Fruit fly (Drosophila melanogaster): ENCODE measurements around the gene CG17349.

CG17349 gene

DNA sequence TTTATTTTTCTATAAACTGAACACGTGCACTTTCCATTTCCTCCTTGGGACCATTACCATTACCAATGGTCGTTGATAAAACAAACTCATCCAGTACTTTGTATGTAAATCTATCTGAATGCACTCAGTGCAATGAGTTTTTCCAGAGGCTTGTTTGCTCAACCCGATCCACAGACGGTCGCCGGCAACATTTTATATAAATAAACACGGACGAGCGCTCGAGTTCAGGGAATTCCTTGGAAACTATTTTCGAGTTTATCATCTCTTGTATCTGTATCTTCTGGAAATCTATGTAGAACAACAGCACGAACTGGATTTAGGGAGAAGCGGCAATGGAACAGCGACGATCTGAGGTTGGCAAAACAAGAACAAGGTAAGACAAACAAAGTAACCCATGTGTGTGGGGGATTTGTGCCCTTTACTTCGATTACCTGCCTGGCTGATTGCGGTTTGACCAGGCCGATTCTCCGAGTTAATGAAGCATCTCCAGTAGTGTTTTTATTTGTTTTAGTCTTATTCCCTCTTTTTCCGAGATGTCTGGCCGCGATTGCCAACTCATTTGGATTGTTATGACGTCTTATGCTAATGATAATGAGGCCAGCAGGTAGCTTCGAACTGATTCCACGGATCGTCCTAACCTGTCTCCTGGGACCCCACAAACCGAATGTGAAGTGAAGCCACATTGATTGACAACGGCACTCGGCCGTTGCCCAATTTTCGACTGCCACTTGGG is 29.0 kb upstream of the CG17349 start:
- TF ChIP-seq CG32264 (GFP tag; optimal IDR thresholded peaks at IDR 0.05) (no peak), dl (GFP tag; optimal IDR thresholded peaks at IDR 0.05; ENCODE audit: insufficient read depth in 1 of 2, partially characterized antibody in 2 of 2) (no peak), foxo (GFP tag; optimal IDR thresholded peaks at IDR 0.05) (no peak), pan (optimal IDR thresholded peaks at IDR 0.05) (no peak)

- no peak for TF ChIP-seq sv (GFP tag; optimal IDR thresholded peaks at IDR 0.05)
- no peak for TF ChIP-seq br (GFP tag; optimal IDR thresholded peaks at IDR 0.05)
- no peak for TF ChIP-seq brk (GFP tag; optimal IDR thresholded peaks at IDR 0.05)
- TF ChIP-seq dl (GFP tag; optimal IDR thresholded peaks at IDR 0.05; ENCODE audit: insufficient read depth in 1 of 2, partially characterized antibody in 2 of 2) = no peak
- TF ChIP-seq Hnf4 (GFP tag; optimal IDR thresholded peaks at IDR 0.05) = peak; percentile 1
- TF ChIP-seq Hr78 (GFP tag; optimal IDR thresholded peaks at IDR 0.05) = no peak
- TF ChIP-seq Dif (GFP tag; optimal IDR thresholded peaks at IDR 0.05; ENCODE audit: partially characterized antibody) = no peak
- TF ChIP-seq HLH106 (tag; optimal IDR thresholded peaks at IDR 0.05) = peak; percentile 16
- no peak for TF ChIP-seq psq (GFP tag; optimal IDR thresholded peaks at IDR 0.05)
- TF ChIP-seq pan (optimal IDR thresholded peaks at IDR 0.05) = no peak
- no peak for TF ChIP-seq usp (GFP tag; optimal IDR thresholded peaks at IDR 0.05)
- peak; percentile 9 for TF ChIP-seq h (GFP tag; optimal IDR thresholded peaks at IDR 0.05)
- no peak for TF ChIP-seq tai (GFP tag; optimal IDR thresholded peaks at IDR 0.05)
- no peak for TF ChIP-seq N (GFP tag; optimal IDR thresholded peaks at IDR 0.05)
- TF ChIP-seq lola (GFP tag; optimal IDR thresholded peaks at IDR 0.05) = no peak
- no peak for TF ChIP-seq Dfd (GFP tag; optimal IDR thresholded peaks at IDR 0.05)
- TF ChIP-seq Hr83 (GFP tag; optimal IDR thresholded peaks at IDR 0.05; ENCODE audit: poor library complexity, severe bottlenecking) = no peak
- no peak for TF ChIP-seq Rel (GFP tag; optimal IDR thresholded peaks at IDR 0.05)
- no peak for TF ChIP-seq Rel (tag; optimal IDR thresholded peaks at IDR 0.05)
- no peak for TF ChIP-seq Sp1 (GFP tag; optimal IDR thresholded peaks at IDR 0.05)
- no peak for TF ChIP-seq CG9705 (GFP tag; optimal IDR thresholded peaks at IDR 0.05)
- no peak for TF ChIP-seq jim (GFP tag; optimal IDR thresholded peaks at IDR 0.05)
- no peak for TF ChIP-seq GATAd (GFP tag; optimal IDR thresholded peaks at IDR 0.05)
- no peak for TF ChIP-seq Mio (GFP tag; optimal IDR thresholded peaks at IDR 0.05)
- TF ChIP-seq dsf (GFP tag; optimal IDR thresholded peaks at IDR 0.05; ENCODE audit: borderline replicate concordance) = no peak
- TF ChIP-seq CG32264 (GFP tag; optimal IDR thresholded peaks at IDR 0.05) = no peak
- no peak for TF ChIP-seq sage (GFP tag; optimal IDR thresholded peaks at IDR 0.05)
- TF ChIP-seq CrebA (GFP tag; optimal IDR thresholded peaks at IDR 0.05; ENCODE audit: borderline replicate concordance) = no peak
- TF ChIP-seq Jra (GFP tag; optimal IDR thresholded peaks at IDR 0.05) = no peak
- no peak for TF ChIP-seq woc (GFP tag; optimal IDR thresholded peaks at IDR 0.05)
- peak; percentile 20 for TF ChIP-seq fru (GFP tag; optimal IDR thresholded peaks at IDR 0.05)
- TF ChIP-seq Myc (optimal IDR thresholded peaks at IDR 0.05) = no peak
- peak in 1 of 2 experiments; percentile 10 for TF ChIP-seq foxo (GFP tag; optimal IDR thresholded peaks at IDR 0.05)
- TF ChIP-seq rgr (GFP tag; optimal IDR thresholded peaks at IDR 0.05) = peak; percentile 1
- TF ChIP-seq ey (GFP tag; optimal IDR thresholded peaks at IDR 0.05) = peak; percentile 12
- TF ChIP-seq OdsH (GFP tag; optimal IDR thresholded peaks at IDR 0.05) = no peak
- TF ChIP-seq Vsx2 (GFP tag; optimal IDR thresholded peaks at IDR 0.05; ENCODE audit: partially characterized antibody) = no peak
- TF ChIP-seq Abd-B (GFP tag; optimal IDR thresholded peaks at IDR 0.05) = no peak
- no peak for TF ChIP-seq dmrt93B (GFP tag; optimal IDR thresholded peaks at IDR 0.05)
These were observed 28.2 kb upstream of the CG17349 start for dm6 chr2L:19342018-19342417.

- TF ChIP-seq fru (GFP tag; optimal IDR thresholded peaks at IDR 0.05) (peak; percentile 32), rgr (GFP tag; optimal IDR thresholded peaks at IDR 0.05) (peak; percentile 13), lola (GFP tag; optimal IDR thresholded peaks at IDR 0.05) (no peak), Jra (GFP tag; optimal IDR thresholded peaks at IDR 0.05) (no peak), CrebA (GFP tag; optimal IDR thresholded peaks at IDR 0.05; ENCODE audit: borderline replicate concordance) (no peak), dsf (GFP tag; optimal IDR thresholded peaks at IDR 0.05; ENCODE audit: borderline replicate concordance) (no peak), dl (GFP tag; optimal IDR thresholded peaks at IDR 0.05; ENCODE audit: insufficient read depth in 1 of 2, partially characterized antibody in 2 of 2) (no peak), CG32264 (GFP tag; optimal IDR thresholded peaks at IDR 0.05) (no peak), GATAd (GFP tag; optimal IDR thresholded peaks at IDR 0.05) (no peak), pan (optimal IDR thresholded peaks at IDR 0.05) (no peak), N (GFP tag; optimal IDR thresholded peaks at IDR 0.05) (no peak), ey (GFP tag; optimal IDR thresholded peaks at IDR 0.05) (peak; percentile 31), HLH106 (tag; optimal IDR thresholded peaks at IDR 0.05) (peak; percentile 12), Vsx2 (GFP tag; optimal IDR thresholded peaks at IDR 0.05; ENCODE audit: partially characterized antibody) (no peak), foxo (GFP tag; optimal IDR thresholded peaks at IDR 0.05) (peak in 1 of 2 experiments; percentile 26), brk (GFP tag; optimal IDR thresholded peaks at IDR 0.05) (no peak), OdsH (GFP tag; optimal IDR thresholded peaks at IDR 0.05) (no peak), sage (GFP tag; optimal IDR thresholded peaks at IDR 0.05) (no peak), h (GFP tag; optimal IDR thresholded peaks at IDR 0.05) (peak; percentile 23), sv (GFP tag; optimal IDR thresholded peaks at IDR 0.05) (no peak), Dfd (GFP tag; optimal IDR thresholded peaks at IDR 0.05) (no peak), Hnf4 (GFP tag; optimal IDR thresholded peaks at IDR 0.05) (no peak), Hr83 (GFP tag; optimal IDR thresholded peaks at IDR 0.05; ENCODE audit: poor library complexity, severe bottlenecking) (no peak), Abd-B (GFP tag; optimal IDR thresholded peaks at IDR 0.05) (no peak), dmrt93B (GFP tag; optimal IDR thresholded peaks at IDR 0.05) (no peak), Sp1 (GFP tag; optimal IDR thresholded peaks at IDR 0.05) (peak; percentile 4), Myc (optimal IDR thresholded peaks at IDR 0.05) (no peak), Dif (GFP tag; optimal IDR thresholded peaks at IDR 0.05; ENCODE audit: partially characterized antibody) (no peak), jim (GFP tag; optimal IDR thresholded peaks at IDR 0.05) (no peak), usp (GFP tag; optimal IDR thresholded peaks at IDR 0.05) (no peak), woc (GFP tag; optimal IDR thresholded peaks at IDR 0.05) (peak; percentile 15), br (GFP tag; optimal IDR thresholded peaks at IDR 0.05) (peak; percentile 14), Hr78 (GFP tag; optimal IDR thresholded peaks at IDR 0.05) (no peak), Rel (GFP tag; optimal IDR thresholded peaks at IDR 0.05) (no peak), Rel (tag; optimal IDR thresholded peaks at IDR 0.05) (no peak), tai (GFP tag; optimal IDR thresholded peaks at IDR 0.05) (no peak), psq (GFP tag; optimal IDR thresholded peaks at IDR 0.05) (no peak)
These were observed 27.5 kb upstream of the CG17349 start for dm6 chr2L:19342767-19343166.
